Fruit fly (Drosophila melanogaster) whole organism, embryonic: ENCODE data around the gene CG9270.

Experiments used
- Abd-B ChIP-seq: fragments of 200-800 bp; sonication (Bioruptor generic); optimal IDR thresholded peaks from 2 replicates; lab custom pipeline; 2018; ENCODE audit warnings: missing biosample characterization, mild to moderate bottlenecking, missing genetic modification characterization, moderate library complexity
- CG10431 ChIP-seq: fragments of 200-800 bp; sonication (Bioruptor generic); optimal IDR thresholded peaks from 3 replicates; lab custom pipeline; 2018; ENCODE audit warnings: missing biosample characterization, mild to moderate bottlenecking, missing genetic modification characterization
- CG11456 ChIP-seq: fragments of 200-800 bp; sonication (Bioruptor generic); IDR thresholded peaks from 3 replicates; pipeline ENCODE4 v1.3.6; 2022; ENCODE audit warnings: missing biosample characterization, missing genetic modification characterization
- CG12071 ChIP-seq: fragments of 200-800 bp; sonication (Bioruptor generic); optimal IDR thresholded peaks from 3 replicates; lab custom pipeline; 2018; ENCODE audit warnings: missing biosample characterization, mild to moderate bottlenecking, missing genetic modification characterization
- CG12391 ChIP-seq: fragments of 200-800 bp; sonication (Bioruptor generic); optimal IDR thresholded peaks from 3 replicates; lab custom pipeline; 2018; ENCODE audit warnings: missing biosample characterization, mild to moderate bottlenecking, missing genetic modification characterization, moderate library complexity
- CG18011 ChIP-seq: fragments of 200-800 bp; sonication (Bioruptor generic); optimal IDR thresholded peaks from 2 replicates; lab custom pipeline; 2017; ENCODE audit warnings: missing biosample characterization, missing genetic modification characterization, mild to moderate bottlenecking, moderate library complexity, missing genotype
- CG18262 ChIP-seq: fragments of 200-800 bp; optimal IDR thresholded peaks from 3 replicates; lab custom pipeline; 2019; ENCODE audit warnings: missing biosample characterization, mild to moderate bottlenecking, missing genetic modification characterization, moderate library complexity
- CG18599 ChIP-seq: fragments of 200-800 bp; sonication (Bioruptor generic); optimal IDR thresholded peaks from 3 replicates; lab custom pipeline; 2017; ENCODE audit warnings: missing biosample characterization, missing genetic modification characterization, mild to moderate bottlenecking, moderate library complexity, missing genetic modification reagents
- CG2712 ChIP-seq: fragments of 200-800 bp; optimal IDR thresholded peaks from 3 replicates; lab custom pipeline; 2019; ENCODE audit warnings: missing biosample characterization, mild to moderate bottlenecking, missing genetic modification characterization, moderate library complexity
- CG2875 ChIP-seq: fragments of 200-800 bp; sonication (Bioruptor generic); optimal IDR thresholded peaks from 2 replicates; lab custom pipeline; 2017; ENCODE audit warnings: missing biosample characterization, mild to moderate bottlenecking, missing genetic modification characterization, missing genetic modification reagents
- CG30403 ChIP-seq: fragments of 200-800 bp; sonication (Bioruptor generic); optimal IDR thresholded peaks from 3 replicates; lab custom pipeline; 2016; ENCODE audit warnings: missing biosample characterization, missing genetic modification characterization
- CG4404 ChIP-seq: fragments of 200-800 bp; sonication (Bioruptor generic); IDR thresholded peaks from 2 replicates; pipeline ENCODE4 v1.3.6; 2022; ENCODE audit warnings: missing biosample characterization, missing genetic modification characterization
- CG6254 ChIP-seq: fragments of 200-800 bp; sonication (Bioruptor generic); optimal IDR thresholded peaks from 3 replicates; lab custom pipeline; 2017; ENCODE audit warnings: mild to moderate bottlenecking, missing biosample characterization, missing genetic modification reagents, missing genetic modification characterization
- CG7987 ChIP-seq: fragments of 200-800 bp; sonication (Bioruptor generic); optimal IDR thresholded peaks from 2 replicates; lab custom pipeline; 2018; ENCODE audit warnings: missing biosample characterization, mild to moderate bottlenecking, missing genetic modification characterization, moderate library complexity
- CG8089 ChIP-seq: fragments of 200-800 bp; sonication (Bioruptor generic); optimal IDR thresholded peaks from 3 replicates; lab custom pipeline; 2016; ENCODE audit warnings: missing biosample characterization, missing genetic modification characterization
- CG8388 ChIP-seq: fragments of 200-800 bp; sonication (Bioruptor generic); optimal IDR thresholded peaks from 2 replicates; lab custom pipeline; 2019; ENCODE audit warnings: missing biosample characterization, mild to moderate bottlenecking, missing genetic modification characterization, moderate library complexity
- D ChIP-seq, 2 experiments: fragments of 200-800 bp in 1 of 2; fragments of >200 bp in 1 of 2; sonication (Bioruptor generic) in 1 of 2; optimal IDR thresholded peaks; 2 replicates in 1 of 2; 3 replicates in 1 of 2; lab custom pipeline; 2017; ENCODE audit warnings: mild to moderate bottlenecking in 1 of 2, missing biosample characterization in 1 of 2, missing genetic modification characterization in 1 of 2, missing genetic modification reagents in 1 of 2
- Doc3 ChIP-seq: fragments of 200-800 bp; sonication (Bioruptor generic); IDR thresholded peaks from 3 replicates; pipeline ENCODE4 v1.3.6; 2022; ENCODE audit warnings: missing biosample characterization, missing genetic modification characterization; ENCODE audit not compliant: partially characterized antibody
- Fer1 ChIP-seq: fragments of 200-800 bp; sonication (Bioruptor generic); optimal IDR thresholded peaks from 2 replicates; lab custom pipeline; 2017; ENCODE audit warnings: missing biosample characterization, mild to moderate bottlenecking, missing genetic modification characterization
- GATAe ChIP-seq: fragments of 200-800 bp; sonication (Bioruptor generic); conservative IDR thresholded peaks from 2 replicates; pipeline ENCODE4 v1.3.6; 2022; ENCODE audit warnings: missing biosample characterization, missing genetic modification characterization
- H2.0 ChIP-seq: fragments of 200-800 bp; sonication (Bioruptor generic); IDR thresholded peaks from 2 replicates; pipeline ENCODE4 v1.3.6; 2022; ENCODE audit warnings: missing biosample characterization, missing genetic modification characterization
- HLH3B ChIP-seq: fragments of 200-800 bp; sonication (Bioruptor generic); IDR thresholded peaks from 2 replicates; pipeline ENCODE4 v1.3.6; 2022; ENCODE audit warnings: missing biosample characterization, missing genetic modification characterization
- Hmx ChIP-seq: fragments of 200-800 bp; sonication (Bioruptor generic); optimal IDR thresholded peaks from 2 replicates; lab custom pipeline; 2016; ENCODE audit warnings: missing biosample characterization, missing genetic modification characterization
- Hsf ChIP-seq: fragments of 200-800 bp; sonication (Bioruptor generic); optimal IDR thresholded peaks from 3 replicates; lab custom pipeline; 2016; ENCODE audit warnings: missing biosample characterization, missing genetic modification characterization
- NK7.1 ChIP-seq: fragments of 200-800 bp; sonication (Bioruptor generic); optimal IDR thresholded peaks from 3 replicates; lab custom pipeline; 2016; ENCODE audit warnings: missing biosample characterization, missing genetic modification characterization
- Scr ChIP-seq: fragments of 200-800 bp; sonication (Bioruptor generic); IDR thresholded peaks from 2 replicates; pipeline ENCODE4 v1.3.6; 2022; ENCODE audit warnings: missing biosample characterization, missing genetic modification characterization; ENCODE audit not compliant: partially characterized antibody
- Sox100B ChIP-seq: fragments of 200-800 bp; sonication (Bioruptor generic); optimal IDR thresholded peaks from 3 replicates; lab custom pipeline; 2018; ENCODE audit warnings: missing biosample characterization, mild to moderate bottlenecking, missing genetic modification characterization
- Sox102F ChIP-seq: fragments of 200-800 bp; sonication (Bioruptor generic); optimal IDR thresholded peaks from 2 replicates; lab custom pipeline; 2018; ENCODE audit warnings: missing biosample characterization, mild to moderate bottlenecking, missing genetic modification characterization, moderate library complexity
- Ssrp ChIP-seq: fragments of 200-800 bp; sonication (Bioruptor generic); optimal IDR thresholded peaks from 2 replicates; lab custom pipeline; 2018; ENCODE audit warnings: missing biosample characterization, mild to moderate bottlenecking, missing genetic modification characterization, moderate library complexity
- Stat92E ChIP-seq, 3 experiments: fragments of >200 bp in 2 of 3; fragments of 200-800 bp in 1 of 3; sonication (Bioruptor generic) in 1 of 3; optimal IDR thresholded peaks; 2 replicates each; lab custom pipeline; 2017 to 2019; ENCODE audit warnings: missing biosample characterization in 3 of 3, missing genetic modification characterization in 3 of 3, mild to moderate bottlenecking in 1 of 3, moderate library complexity in 1 of 3
- ap ChIP-seq: fragments of 200-800 bp; sonication (Bioruptor generic); IDR thresholded peaks from 2 replicates; pipeline ENCODE4 v1.3.6; 2022; ENCODE audit warnings: missing biosample characterization, missing genetic modification characterization
- az2 ChIP-seq: fragments of 200-800 bp; sonication (Bioruptor generic); optimal IDR thresholded peaks from 3 replicates; lab custom pipeline; 2016; ENCODE audit warnings: missing biosample characterization, missing genetic modification characterization
- bsh ChIP-seq, 2 experiments: fragments of 200-800 bp; sonication (Bioruptor generic); optimal IDR thresholded peaks; 2 replicates each; lab custom pipeline; 2017 to 2018; ENCODE audit warnings: mild to moderate bottlenecking in 2 of 2, missing biosample characterization in 2 of 2, missing genetic modification characterization in 2 of 2, moderate library complexity in 1 of 2
- corto ChIP-seq: fragments of 200-800 bp; sonication (Bioruptor generic); optimal IDR thresholded peaks from 2 replicates; lab custom pipeline; 2016; ENCODE audit warnings: missing biosample characterization, mild to moderate bottlenecking, missing genetic modification characterization, moderate library complexity
- cwo ChIP-seq: fragments of 200-800 bp; sonication (Bioruptor generic); optimal IDR thresholded peaks from 3 replicates; lab custom pipeline; 2017; ENCODE audit warnings: missing biosample characterization, missing genetic modification characterization, mild to moderate bottlenecking, moderate library complexity, missing genetic modification reagents
- da ChIP-seq: fragments of 200-800 bp; sonication (Bioruptor generic); optimal IDR thresholded peaks from 2 replicates; lab custom pipeline; 2016; ENCODE audit warnings: missing biosample characterization, missing genetic modification characterization
- gem ChIP-seq: fragments of 200-800 bp; sonication (Bioruptor generic); optimal IDR thresholded peaks from 2 replicates; lab custom pipeline; 2019; ENCODE audit warnings: missing biosample characterization, mild to moderate bottlenecking, missing genetic modification characterization, moderate library complexity
- ken ChIP-seq: fragments of 200-800 bp; sonication (Bioruptor generic); IDR thresholded peaks from 3 replicates; pipeline ENCODE4 v1.3.6; 2022; ENCODE audit warnings: missing biosample characterization, missing genetic modification characterization
- klu ChIP-seq: fragments of 200-800 bp; sonication (Bioruptor generic); IDR thresholded peaks from 2 replicates; pipeline ENCODE4 v1.3.6; 2022; ENCODE audit warnings: missing biosample characterization, missing genetic modification characterization
- lola ChIP-seq, 3 experiments: fragments of >200 bp in 2 of 3; fragments of 200-800 bp in 1 of 3; sonication (Bioruptor generic) in 1 of 3; optimal IDR thresholded peaks; 2 replicates each; lab custom pipeline; 2017 to 2019; ENCODE audit warnings: missing biosample characterization in 3 of 3, missing genetic modification characterization in 3 of 3, mild to moderate bottlenecking in 1 of 3, moderate library complexity in 1 of 3
- nerfin-1 ChIP-seq: fragments of 200-800 bp; sonication (Bioruptor generic); optimal IDR thresholded peaks from 3 replicates; lab custom pipeline; 2019; ENCODE audit warnings: missing biosample characterization, mild to moderate bottlenecking, missing genetic modification characterization, moderate library complexity
- run ChIP-seq: fragments of 200-800 bp; sonication (Bioruptor generic); optimal IDR thresholded peaks from 3 replicates; lab custom pipeline; 2018; ENCODE audit warnings: missing biosample characterization, mild to moderate bottlenecking, missing genetic modification characterization
- tap ChIP-seq: fragments of 200-800 bp; optimal IDR thresholded peaks from 3 replicates; lab custom pipeline; 2019; ENCODE audit warnings: missing biosample characterization, mild to moderate bottlenecking, missing genetic modification characterization, moderate library complexity
- tio ChIP-seq: fragments of 200-800 bp; sonication (Bioruptor generic); optimal IDR thresholded peaks from 2 replicates; lab custom pipeline; 2017; ENCODE audit warnings: missing biosample characterization, missing genetic modification characterization, inconsistent platforms
- twi ChIP-seq: fragments of 200-800 bp; optimal IDR thresholded peaks from 2 replicates; lab custom pipeline; 2019; ENCODE audit warnings: missing biosample characterization, mild to moderate bottlenecking, missing genetic modification characterization, moderate library complexity
- yki ChIP-seq: fragments of >200 bp; optimal IDR thresholded peaks from 3 replicates; lab custom pipeline; 2018

CG9270 gene

dm6 chr2L:20939632-20940031 is 5.7 kb upstream of the CG9270 start (continued):
- TF ChIP-seq HLH3B (peak; percentile 59), tap (tag; lab: Kevin White, UChicago) (peak; percentile 36), klu (GFP tag; lab: Robert Waterston, UW) (peak; percentile 7; the same call in 1 of the 2 replicates), Scr (no peak), D (optimal IDR thresholded peaks at IDR 0.05; lab: Kevin White, UChicago) (no peak), D (GFP tag; optimal IDR thresholded peaks at IDR 0.05; lab: Kevin White, UChicago) (peak; percentile 33), az2 (GFP tag; lab: Kevin White, UChicago) (no peak), NK7.1 (GFP tag; lab: Kevin White, UChicago) (no peak), CG12071 (GFP tag; lab: Kevin White, UChicago) (no peak), H2.0 (no peak), CG4404 (GFP tag; lab: Robert Waterston, UW) (0 out of 2 replicates have a peak, but pooled peaks have one; percentile 10), ap (GFP tag; lab: Robert Waterston, UW) (no peak), Stat92E (GFP tag; optimal IDR thresholded peaks at IDR 0.05; lab: Kevin White, UChicago) (no peak), gem (peak; percentile 44), da (GFP tag; lab: Kevin White, UChicago) (no peak), run (no peak), CG10431 (GFP tag; lab: Kevin White, UChicago) (no peak), yki (lab: Kevin White, UChicago) (no peak), nerfin-1 (tag; lab: Kevin White, UChicago) (peak; percentile 9), CG11456 (GFP tag; lab: Robert Waterston, UW) (no peak)

dm6 chr2L:20937395-20937794 is 3.5 kb upstream of the CG9270 start:
- TF ChIP-seq Hmx (GFP tag; lab: Kevin White, UChicago) (no peak), CG8089 (GFP tag; lab: Kevin White, UChicago) (no peak), twi (tag; lab: Kevin White, UChicago) (peak; percentile 66)

dm6 chr2L:20936420-20936819 is 2.5 kb upstream of the CG9270 start:
- TF ChIP-seq tio, result peak; percentile 40
- peak; percentile 35 for TF ChIP-seq Sox102F (GFP tag; lab: Kevin White, UChicago)
- TF ChIP-seq ken, result no peak
- peak; percentile 57 for TF ChIP-seq CG18262 (tag; lab: Kevin White, UChicago)
- peak; percentile 9 for TF ChIP-seq CG12391 (tag; lab: Kevin White, UChicago)
- no peak for TF ChIP-seq CG18011 (GFP tag; lab: Kevin White, UChicago)
- 0 out of 2 replicates have a peak, but pooled peaks have one; percentile 6 for TF ChIP-seq GATAe (GFP tag; lab: Robert Waterston, UW)
- TF ChIP-seq Ssrp, result peak; percentile 13
- peak; percentile 54 for TF ChIP-seq gem
- no peak for TF ChIP-seq CG2875 (GFP tag; lab: Kevin White, UChicago)
- no peak for TF ChIP-seq corto (GFP tag; lab: Kevin White, UChicago)
- no peak for TF ChIP-seq CG7987 (GFP tag; lab: Kevin White, UChicago)
- TF ChIP-seq Doc3, result no peak
- peak; percentile 22 for TF ChIP-seq Abd-B
- TF ChIP-seq Sox100B, result peak; percentile 31
- TF ChIP-seq CG18599 (GFP tag; lab: Kevin White, UChicago), result no peak
- TF ChIP-seq Fer1 (GFP tag; lab: Kevin White, UChicago), result no peak
- peak; percentile 36 for TF ChIP-seq CG8388 (GFP tag; lab: Kevin White, UChicago)
- peak in 1 of 2 experiments; percentile 36 for TF ChIP-seq bsh (GFP tag; optimal IDR thresholded peaks at IDR 0.05; lab: Kevin White, UChicago)
- peak; percentile 52 for TF ChIP-seq CG6254 (GFP tag; lab: Kevin White, UChicago)
- peak; percentile 48 for TF ChIP-seq CG2712 (tag; lab: Kevin White, UChicago)
- peak in 1 of 3 experiments; percentile 47 for TF ChIP-seq lola (GFP tag; optimal IDR thresholded peaks at IDR 0.05; lab: Kevin White, UChicago)
- no peak for TF ChIP-seq ap (GFP tag; lab: Robert Waterston, UW)
- TF ChIP-seq CG30403 (GFP tag; lab: Kevin White, UChicago), result peak; percentile 9
- TF ChIP-seq cwo, result no peak
- no peak for TF ChIP-seq D (optimal IDR thresholded peaks at IDR 0.05; lab: Kevin White, UChicago)
- peak; percentile 47 for TF ChIP-seq D (GFP tag; optimal IDR thresholded peaks at IDR 0.05; lab: Kevin White, UChicago)
- peak; percentile 23 for TF ChIP-seq Hsf
